Fruit fly (Drosophila melanogaster) whole organism, embryonic: ENCODE results near the gene CG12728.

ENCODE experiments used
- ATbp ChIP-seq: fragments of 200-800 bp; sonication (Bioruptor generic); optimal IDR thresholded peaks from 2 replicates; lab custom pipeline; 2017; ENCODE audit warnings: missing biosample characterization, mild to moderate bottlenecking, missing genetic modification characterization, missing genetic modification reagents
- Atf-2 ChIP-seq: fragments of 200-800 bp; sonication (Bioruptor generic); optimal IDR thresholded peaks from 2 replicates; lab custom pipeline; 2016; ENCODE audit warnings: missing biosample characterization, missing genetic modification characterization
- Awh ChIP-seq: fragments of 200-800 bp; sonication (Bioruptor generic); IDR thresholded peaks from 2 replicates; pipeline ENCODE4, ENCODE4 v1.3.6; 2022; ENCODE audit warnings: missing biosample characterization, missing genetic modification characterization
- CG10321 ChIP-seq: fragments of 200-800 bp; sonication (Bioruptor generic); IDR thresholded peaks from 2 replicates; pipeline ENCODE4 v1.3.6; 2022; ENCODE audit warnings: missing biosample characterization, missing genetic modification characterization
- CG10431 ChIP-seq: fragments of 200-800 bp; sonication (Bioruptor generic); optimal IDR thresholded peaks from 3 replicates; lab custom pipeline; 2018; ENCODE audit warnings: missing biosample characterization, mild to moderate bottlenecking, missing genetic modification characterization
- CG11696 ChIP-seq: fragments of 200-800 bp; sonication (Bioruptor generic); IDR thresholded peaks from 2 replicates; pipeline ENCODE4 v1.3.6; 2022; ENCODE audit warnings: missing biosample characterization, missing genetic modification characterization
- CG12659 ChIP-seq: fragments of 200-800 bp; sonication (Bioruptor generic); optimal IDR thresholded peaks from 3 replicates; lab custom pipeline; 2017; ENCODE audit warnings: mild to moderate bottlenecking, missing biosample characterization, missing genetic modification reagents, missing genetic modification characterization
- CG12769 ChIP-seq: fragments of 200-800 bp; sonication (Bioruptor generic); optimal IDR thresholded peaks from 2 replicates; lab custom pipeline; 2019; ENCODE audit warnings: missing biosample characterization, mild to moderate bottlenecking, missing genetic modification characterization, moderate library complexity
- CG13424 ChIP-seq: fragments of 200-800 bp; sonication (Bioruptor generic); optimal IDR thresholded peaks from 2 replicates; lab custom pipeline; 2019; ENCODE audit warnings: missing biosample characterization, mild to moderate bottlenecking, missing genetic modification characterization, moderate library complexity
- CG1603 ChIP-seq: fragments of 200-800 bp; sonication (Bioruptor generic); optimal IDR thresholded peaks from 2 replicates; lab custom pipeline; 2019; ENCODE audit warnings: missing biosample characterization, mild to moderate bottlenecking, missing genetic modification characterization, moderate library complexity
- CG1647 ChIP-seq: fragments of 200-800 bp; sonication (Bioruptor generic); optimal IDR thresholded peaks from 3 replicates; lab custom pipeline; 2016; ENCODE audit warnings: missing biosample characterization, missing genetic modification characterization
- CG16863 ChIP-seq: fragments of 200-800 bp; sonication (Bioruptor generic); optimal IDR thresholded peaks from 3 replicates; lab custom pipeline; 2016; ENCODE audit warnings: missing biosample characterization, missing genetic modification characterization
- CG18262 ChIP-seq: fragments of 200-800 bp; optimal IDR thresholded peaks from 3 replicates; lab custom pipeline; 2019; ENCODE audit warnings: missing biosample characterization, mild to moderate bottlenecking, missing genetic modification characterization, moderate library complexity
- CG2712 ChIP-seq: fragments of 200-800 bp; optimal IDR thresholded peaks from 3 replicates; lab custom pipeline; 2019; ENCODE audit warnings: missing biosample characterization, mild to moderate bottlenecking, missing genetic modification characterization, moderate library complexity
- CG30403 ChIP-seq: fragments of 200-800 bp; sonication (Bioruptor generic); optimal IDR thresholded peaks from 3 replicates; lab custom pipeline; 2016; ENCODE audit warnings: missing biosample characterization, missing genetic modification characterization
- CG31224 ChIP-seq: fragments of 200-800 bp; sonication (Bioruptor generic); IDR thresholded peaks from 2 replicates; pipeline ENCODE4 v1.3.6; 2022; ENCODE audit warnings: missing biosample characterization, missing genetic modification characterization
- CG33557 ChIP-seq: fragments of 200-800 bp; sonication (Bioruptor generic); optimal IDR thresholded peaks from 2 replicates; lab custom pipeline; 2019; ENCODE audit warnings: missing biosample characterization, mild to moderate bottlenecking, missing genetic modification characterization, moderate library complexity
- CG3407 ChIP-seq: fragments of 200-800 bp; sonication (Bioruptor generic); optimal IDR thresholded peaks from 2 replicates; lab custom pipeline; 2018; ENCODE audit warnings: missing biosample characterization, mild to moderate bottlenecking, missing genetic modification characterization
- CG34422 ChIP-seq: fragments of 200-800 bp; sonication (Bioruptor generic); IDR thresholded peaks from 3 replicates; pipeline ENCODE4 v1.3.6; 2022; ENCODE audit warnings: missing biosample characterization, missing genetic modification characterization
- CG4282 ChIP-seq: fragments of 200-800 bp; sonication (Bioruptor generic); optimal IDR thresholded peaks from 2 replicates; lab custom pipeline; 2016; ENCODE audit warnings: missing biosample characterization, missing genetic modification characterization
- CG6254 ChIP-seq: fragments of 200-800 bp; sonication (Bioruptor generic); optimal IDR thresholded peaks from 3 replicates; lab custom pipeline; 2017; ENCODE audit warnings: mild to moderate bottlenecking, missing biosample characterization, missing genetic modification reagents, missing genetic modification characterization
- CG7372 ChIP-seq: fragments of 200-800 bp; sonication (Bioruptor generic); IDR thresholded peaks from 2 replicates; pipeline ENCODE4 v1.3.6; 2022; ENCODE audit warnings: missing biosample characterization, missing genetic modification characterization
- CG7963 ChIP-seq: fragments of 200-800 bp; sonication (Bioruptor generic); IDR thresholded peaks from 3 replicates; pipeline ENCODE4 v1.3.6; 2022; ENCODE audit warnings: missing biosample characterization, missing genetic modification characterization; ENCODE audit not compliant: partially characterized antibody
- Camta ChIP-seq: fragments of 200-800 bp; sonication (Bioruptor generic); optimal IDR thresholded peaks from 2 replicates; lab custom pipeline; 2016; ENCODE audit warnings: missing biosample characterization, missing genetic modification characterization
- Chrac-16 ChIP-seq: fragments of 200-800 bp; sonication (Bioruptor generic); optimal IDR thresholded peaks from 3 replicates; lab custom pipeline; 2016; ENCODE audit warnings: missing biosample characterization, missing genetic modification characterization
- CoRest ChIP-seq: fragments of 200-800 bp; sonication (Bioruptor generic); optimal IDR thresholded peaks from 3 replicates; lab custom pipeline; 2018; ENCODE audit warnings: missing biosample characterization, mild to moderate bottlenecking, missing genetic modification characterization, moderate library complexity
- CrebB ChIP-seq: fragments of 200-800 bp; sonication (Bioruptor generic); optimal IDR thresholded peaks from 3 replicates; lab custom pipeline; 2018; ENCODE audit warnings: missing biosample characterization, mild to moderate bottlenecking, missing genetic modification characterization
- Dfd ChIP-seq, 2 experiments: fragments of >200 bp; optimal IDR thresholded peaks; 2 replicates each; lab custom pipeline; 2017; ENCODE audit warnings: missing biosample characterization in 2 of 2, missing genetic modification characterization in 2 of 2
- Doc3 ChIP-seq: fragments of 200-800 bp; sonication (Bioruptor generic); IDR thresholded peaks from 3 replicates; pipeline ENCODE4 v1.3.6; 2022; ENCODE audit warnings: missing biosample characterization, missing genetic modification characterization; ENCODE audit not compliant: partially characterized antibody
- E2f1 ChIP-seq: fragments of 200-800 bp; sonication (Bioruptor generic); IDR thresholded peaks from 2 replicates; pipeline ENCODE4 v1.3.6; 2022; ENCODE audit warnings: missing biosample characterization, missing genetic modification characterization
- Eip74EF ChIP-seq, 2 experiments: fragments of 200-800 bp in 1 of 2; fragments of >200 bp in 1 of 2; sonication (Bioruptor generic) in 1 of 2; optimal IDR thresholded peaks; 2 replicates each; lab custom pipeline; 2017 to 2019; ENCODE audit warnings: missing biosample characterization in 2 of 2, missing genetic modification characterization in 2 of 2, mild to moderate bottlenecking in 1 of 2, moderate library complexity in 1 of 2
- Elba2 ChIP-seq: fragments of 200-800 bp; sonication (Bioruptor generic); optimal IDR thresholded peaks from 3 replicates; lab custom pipeline; 2016; ENCODE audit warnings: missing biosample characterization, missing genetic modification characterization
- H15 ChIP-seq: fragments of 200-800 bp; sonication (Bioruptor generic); IDR thresholded peaks from 3 replicates; pipeline ENCODE4 v1.3.6; 2022; ENCODE audit warnings: missing biosample characterization, missing genetic modification characterization
- HHEX ChIP-seq: fragments of 200-800 bp; sonication (Bioruptor generic); optimal IDR thresholded peaks from 3 replicates; lab custom pipeline; 2017; ENCODE audit warnings: missing biosample characterization, mild to moderate bottlenecking, missing genetic modification characterization, missing genetic modification reagents
- Hr39 ChIP-seq: fragments of >200 bp; optimal IDR thresholded peaks from 2 replicates; lab custom pipeline; 2017
- Lhr ChIP-seq: fragments of 200-800 bp; sonication (Bioruptor generic); optimal IDR thresholded peaks from 3 replicates; lab custom pipeline; 2017; ENCODE audit warnings: mild to moderate bottlenecking, missing biosample characterization, missing genetic modification reagents, missing genetic modification characterization
- Meics ChIP-seq: fragments of 200-800 bp; sonication (Bioruptor generic); optimal IDR thresholded peaks from 2 replicates; lab custom pipeline; 2017; ENCODE audit warnings: missing biosample characterization, mild to moderate bottlenecking, missing genetic modification characterization
- NC2β ChIP-seq: fragments of 200-800 bp; sonication (Bioruptor generic); optimal IDR thresholded peaks from 2 replicates; lab custom pipeline; 2016; ENCODE audit warnings: missing biosample characterization, missing genetic modification characterization
- NK7.1 ChIP-seq: fragments of 200-800 bp; sonication (Bioruptor generic); optimal IDR thresholded peaks from 3 replicates; lab custom pipeline; 2016; ENCODE audit warnings: missing biosample characterization, missing genetic modification characterization
- NfI ChIP-seq: fragments of 200-800 bp; sonication (Bioruptor generic); optimal IDR thresholded peaks from 3 replicates; lab custom pipeline; 2018; ENCODE audit warnings: missing biosample characterization, mild to moderate bottlenecking, missing genetic modification characterization, moderate library complexity
- PHDP ChIP-seq: fragments of 200-800 bp; sonication (Bioruptor generic); optimal IDR thresholded peaks from 3 replicates; lab custom pipeline; 2018; ENCODE audit warnings: missing biosample characterization, mild to moderate bottlenecking, missing genetic modification characterization, moderate library complexity
- Rfx ChIP-seq: fragments of 200-800 bp; sonication (Bioruptor generic); IDR thresholded peaks from 2 replicates; pipeline ENCODE4 v1.3.6; 2022; ENCODE audit warnings: missing biosample characterization, missing genetic modification characterization
- Sox100B ChIP-seq: fragments of 200-800 bp; sonication (Bioruptor generic); optimal IDR thresholded peaks from 3 replicates; lab custom pipeline; 2018; ENCODE audit warnings: missing biosample characterization, mild to moderate bottlenecking, missing genetic modification characterization
- Xbp1 ChIP-seq: fragments of 200-800 bp; sonication (Bioruptor generic); optimal IDR thresholded peaks from 3 replicates; lab custom pipeline; 2016; ENCODE audit warnings: missing biosample characterization, mild to moderate bottlenecking, missing genetic modification characterization
- bcd ChIP-seq: fragments of 200-800 bp; sonication (Bioruptor generic); optimal IDR thresholded peaks from 2 replicates; lab custom pipeline; 2017; ENCODE audit warnings: missing biosample characterization, mild to moderate bottlenecking, missing genetic modification characterization
- croc ChIP-seq: fragments of 200-800 bp; sonication (Bioruptor generic); conservative IDR thresholded peaks from 3 replicates; pipeline ENCODE4 v1.3.6; 2022; ENCODE audit warnings: missing biosample characterization, missing genetic modification characterization
- fd3F ChIP-seq: fragments of 200-800 bp; sonication (Bioruptor generic); optimal IDR thresholded peaks from 2 replicates; lab custom pipeline; 2018; ENCODE audit warnings: missing biosample characterization, mild to moderate bottlenecking, missing genetic modification characterization, moderate library complexity
- grau ChIP-seq: fragments of 200-800 bp; optimal IDR thresholded peaks from 3 replicates; lab custom pipeline; 2019; ENCODE audit warnings: missing biosample characterization, mild to moderate bottlenecking, missing genetic modification characterization, moderate library complexity
- gsb ChIP-seq: fragments of 200-800 bp; sonication (Bioruptor generic); IDR thresholded peaks from 2 replicates; pipeline ENCODE4 v1.3.6; 2022; ENCODE audit warnings: missing biosample characterization, missing genetic modification characterization
- sob ChIP-seq: fragments of 200-800 bp; sonication (Bioruptor generic); IDR thresholded peaks from 2 replicates; pipeline ENCODE4 v1.3.6; 2022; ENCODE audit warnings: missing biosample characterization, missing genetic modification characterization
- unpg ChIP-seq: fragments of 200-800 bp; sonication (Bioruptor generic); optimal IDR thresholded peaks from 3 replicates; lab custom pipeline; 2018; ENCODE audit warnings: missing biosample characterization, mild to moderate bottlenecking, missing genetic modification characterization, moderate library complexity

Gene CG12728

DNA sequence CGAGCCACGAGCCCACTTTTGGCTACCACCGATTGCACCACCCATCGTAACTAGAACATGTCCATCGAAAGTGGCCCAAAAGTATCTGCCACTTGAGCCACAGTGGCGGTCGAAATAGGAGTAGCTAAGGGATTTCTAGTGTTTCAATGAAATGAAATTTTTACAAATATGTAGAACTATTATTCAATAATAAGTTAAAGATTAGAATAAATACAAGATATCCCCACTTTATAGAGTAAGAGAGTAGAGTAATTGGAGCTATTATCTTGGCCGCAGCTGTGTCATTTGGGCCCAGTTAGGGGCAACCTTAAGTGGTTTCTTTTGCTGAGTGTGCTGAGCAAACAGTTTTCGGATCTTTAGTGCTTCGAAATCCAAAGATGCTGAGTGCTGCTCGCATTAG is 47.0 kb downstream of the CG12728 start (continued):
- TF ChIP-seq CG4282 (GFP tag; lab: Kevin White, UChicago): no peak
- peak; percentile 65 for TF ChIP-seq unpg (GFP tag; lab: Kevin White, UChicago)
- TF ChIP-seq croc (GFP tag; lab: Robert Waterston, UW): peak; percentile 29; the same call in 1 of the 3 replicates
- TF ChIP-seq bcd (GFP tag; lab: Kevin White, UChicago): peak; percentile 6
- peak in 1 of 2 experiments; percentile 35 for TF ChIP-seq Eip74EF (GFP tag; optimal IDR thresholded peaks at IDR 0.05; lab: Kevin White, UChicago)
- 0 out of 2 replicates have a peak, but pooled peaks have one; percentile 37 for TF ChIP-seq Awh
- TF ChIP-seq CoRest: peak; percentile 36
- no peak for TF ChIP-seq Atf-2
- peak; percentile 63 for TF ChIP-seq CG34422 (GFP tag; lab: Robert Waterston, UW)
- peak; percentile 42 for TF ChIP-seq CG13424 (tag; lab: Kevin White, UChicago)
- no peak for TF ChIP-seq CG1647 (GFP tag; lab: Kevin White, UChicago)
- peak; percentile 40; the same call in 1 of the 2 replicates for TF ChIP-seq CG31224 (GFP tag; lab: Robert Waterston, UW)
- TF ChIP-seq ATbp (GFP tag; lab: Kevin White, UChicago): peak; percentile 43
- no peak for TF ChIP-seq Hr39 (lab: Kevin White, UChicago)
- no peak for TF ChIP-seq CG3407 (GFP tag; lab: Kevin White, UChicago)
- no peak for TF ChIP-seq Camta
- TF ChIP-seq Dfd (GFP tag; optimal IDR thresholded peaks at IDR 0.05; lab: Kevin White, UChicago): no peak
- peak; percentile 33 for TF ChIP-seq CG12659
- no peak for TF ChIP-seq Chrac-16 (GFP tag; lab: Kevin White, UChicago)
- peak; percentile 50; the same call in 1 of the 2 replicates for TF ChIP-seq Rfx (GFP tag; lab: Robert Waterston, UW)
- no peak for TF ChIP-seq CG10321 (GFP tag; lab: Robert Waterston, UW)
- no peak for TF ChIP-seq HHEX (GFP tag; lab: Kevin White, UChicago)
- peak; percentile 7 for TF ChIP-seq Meics (GFP tag; lab: Kevin White, UChicago)
- TF ChIP-seq CG6254 (GFP tag; lab: Kevin White, UChicago): peak; percentile 10
- peak; percentile 54 for TF ChIP-seq CG2712 (tag; lab: Kevin White, UChicago)
- peak; percentile 60 for TF ChIP-seq CG18262 (tag; lab: Kevin White, UChicago)
- TF ChIP-seq H15 (GFP tag; lab: Robert Waterston, UW): no peak
- no peak for TF ChIP-seq CG33557 (GFP tag; lab: Kevin White, UChicago)
- no peak for TF ChIP-seq CrebB
- TF ChIP-seq fd3F (GFP tag; lab: Kevin White, UChicago): no peak
- peak; percentile 72 for TF ChIP-seq CG11696 (GFP tag; lab: Robert Waterston, UW)
- peak; percentile 18 for TF ChIP-seq CG12769
- peak; percentile 34; the same call in 1 of the 2 replicates for TF ChIP-seq gsb (GFP tag; lab: Robert Waterston, UW)
- TF ChIP-seq CG10431: no peak
- no peak for TF ChIP-seq NK7.1 (GFP tag; lab: Kevin White, UChicago)
- no peak for TF ChIP-seq Lhr (GFP tag; lab: Kevin White, UChicago)
- TF ChIP-seq Sox100B: no peak
- no peak for TF ChIP-seq CG7372 (GFP tag; lab: Robert Waterston, UW)
- TF ChIP-seq CG7963: no peak
- TF ChIP-seq sob (GFP tag; lab: Robert Waterston, UW): 0 out of 2 replicates have a peak, but pooled peaks have one; percentile 9
- peak; percentile 33 for TF ChIP-seq CG30403 (GFP tag; lab: Kevin White, UChicago)
- TF ChIP-seq CG16863 (GFP tag; lab: Kevin White, UChicago): peak; percentile 4
- peak; percentile 40 for TF ChIP-seq Xbp1 (GFP tag; lab: Kevin White, UChicago)
- TF ChIP-seq Doc3 (GFP tag; lab: Robert Waterston, UW): no peak
- TF ChIP-seq Elba2 (GFP tag; lab: Kevin White, UChicago): no peak
- peak; percentile 34 for TF ChIP-seq PHDP
- TF ChIP-seq grau (tag; lab: Kevin White, UChicago): peak; percentile 58
- peak; percentile 54 for TF ChIP-seq CG1603 (tag; lab: Kevin White, UChicago)
- 0 out of 2 replicates have a peak, but pooled peaks have one; percentile 21 for TF ChIP-seq E2f1 (GFP tag; lab: Robert Waterston, UW)
- TF ChIP-seq NfI: peak; percentile 7
- no peak for TF ChIP-seq NC2β (GFP tag; lab: Kevin White, UChicago)
